Fruit fly (Drosophila melanogaster): ENCODE results near the gene Pten.

Gene Pten

dm6 chr2L:10276846-10277245 is 16.0 kb upstream of the Pten start (continued):
- TF ChIP-seq cg (GFP tag; optimal IDR thresholded peaks at IDR 0.05), result peak; percentile 92
- TF ChIP-seq CG18262 (tag; optimal IDR thresholded peaks at IDR 0.05), result peak; percentile 20
- TF ChIP-seq CG1603 (tag; optimal IDR thresholded peaks at IDR 0.05), result peak; percentile 65
- no peak for TF ChIP-seq Bteb2 (GFP tag; optimal IDR thresholded peaks at IDR 0.05)
- TF ChIP-seq CG1792 (GFP tag; optimal IDR thresholded peaks at IDR 0.05), result peak; percentile 15
- no peak for TF ChIP-seq CG12769 (tag; optimal IDR thresholded peaks at IDR 0.05)
- TF ChIP-seq Taf1 (GFP tag; IDR thresholded peaks at IDR 0.05), result no peak
- TF ChIP-seq btn (GFP tag; optimal IDR thresholded peaks at IDR 0.05), result peak; percentile 17
- TF ChIP-seq lov (optimal IDR thresholded peaks at IDR 0.05), result no peak
- TF ChIP-seq lov (GFP tag; IDR thresholded peaks at IDR 0.05), result 0 out of 3 replicates have a peak, but pooled peaks have one; percentile 21
- TF ChIP-seq MESR4 (GFP tag; optimal IDR thresholded peaks at IDR 0.05), result peak; percentile 24
- peak; percentile 86 for TF ChIP-seq Med (GFP tag)
- peak; percentile 14; the same call in 1 of the 2 replicates for TF ChIP-seq Xrp1 (GFP tag; IDR thresholded peaks at IDR 0.05)
- TF ChIP-seq fd64A (GFP tag; optimal IDR thresholded peaks at IDR 0.05), result no peak
- TF ChIP-seq CG11695 (GFP tag; IDR thresholded peaks at IDR 0.05), result no peak
- peak; percentile 11; the same call in 1 of the 2 replicates for TF ChIP-seq peb (GFP tag; IDR thresholded peaks at IDR 0.05)
- peak; percentile 41; the same call in 1 of the 2 replicates for TF ChIP-seq CG14441 (GFP tag; IDR thresholded peaks at IDR 0.05)
- TF ChIP-seq gce (GFP tag; IDR thresholded peaks at IDR 0.05), result 0 out of 3 replicates have a peak, but pooled peaks have one; percentile 19
- TF ChIP-seq NC2β (GFP tag; optimal IDR thresholded peaks at IDR 0.05), result peak; percentile 50
- TF ChIP-seq H2.0 (GFP tag; IDR thresholded peaks at IDR 0.05), result peak; percentile 23; the same call in 1 of the 2 replicates
- peak; percentile 89 for TF ChIP-seq zf30C (GFP tag; optimal IDR thresholded peaks at IDR 0.05)
- peak; percentile 40; the same call in 1 of the 2 replicates for TF ChIP-seq Ptx1 (GFP tag; IDR thresholded peaks at IDR 0.05)
- peak; percentile 31 for TF ChIP-seq CG13775 (GFP tag; optimal IDR thresholded peaks at IDR 0.05)

- no peak for TF ChIP-seq CG14667 (GFP tag; IDR thresholded peaks at IDR 0.05)
- TF ChIP-seq Asciz (GFP tag; optimal IDR thresholded peaks at IDR 0.05), result peak; percentile 75
- TF ChIP-seq hkb (optimal IDR thresholded peaks at IDR 0.05), result no peak
- peak; percentile 48 for TF ChIP-seq hkb (GFP tag; IDR thresholded peaks at IDR 0.05)
- peak; percentile 63 for TF ChIP-seq Sox100B (GFP tag; optimal IDR thresholded peaks at IDR 0.05)
- TF ChIP-seq CG10979 (tag; optimal IDR thresholded peaks at IDR 0.05), result peak; percentile 66
- TF ChIP-seq CG11456 (GFP tag; IDR thresholded peaks at IDR 0.05), result no peak
- TF ChIP-seq mirr (GFP tag; optimal IDR thresholded peaks at IDR 0.05), result no peak
- no peak for TF ChIP-seq MESR4 (GFP tag; optimal IDR thresholded peaks at IDR 0.05)
- TF ChIP-seq CG10959 (GFP tag; IDR thresholded peaks at IDR 0.05), result no peak
- peak; percentile 82 for TF ChIP-seq CG18262 (tag; optimal IDR thresholded peaks at IDR 0.05)
- TF ChIP-seq CG8359 (GFP tag; optimal IDR thresholded peaks at IDR 0.05; ENCODE audit: borderline replicate concordance), result peak; percentile 22
- no peak for TF ChIP-seq luna (GFP tag; optimal IDR thresholded peaks at IDR 0.05)
- TF ChIP-seq dmrt11E (tag; optimal IDR thresholded peaks at IDR 0.05), result peak; percentile 60
- TF ChIP-seq CG10565 (GFP tag; optimal IDR thresholded peaks at IDR 0.05), result no peak
- no peak for TF ChIP-seq CG8765 (GFP tag; IDR thresholded peaks at IDR 0.05)
- TF ChIP-seq sna (GFP tag; IDR thresholded peaks at IDR 0.05; ENCODE audit: partially characterized antibody), result no peak
- TF ChIP-seq trem (tag; optimal IDR thresholded peaks at IDR 0.05), result peak; percentile 50
- no peak for TF ChIP-seq CG12071 (GFP tag; optimal IDR thresholded peaks at IDR 0.05)
- TF ChIP-seq CG30431 (GFP tag; optimal IDR thresholded peaks at IDR 0.05), result no peak
- no peak for TF ChIP-seq jumu (GFP tag; optimal IDR thresholded peaks at IDR 0.05)
- peak; percentile 5 for TF ChIP-seq CG18764 (GFP tag; optimal IDR thresholded peaks at IDR 0.05)
- TF ChIP-seq maf-S (GFP tag; optimal IDR thresholded peaks at IDR 0.05), result no peak
- peak; percentile 29 for TF ChIP-seq CG17802 (tag; optimal IDR thresholded peaks at IDR 0.05)
- peak; percentile 45 for TF ChIP-seq CG13775 (GFP tag; optimal IDR thresholded peaks at IDR 0.05)
- no peak for TF ChIP-seq caup (GFP tag; optimal IDR thresholded peaks at IDR 0.05; ENCODE audit: severe bottlenecking)
- TF ChIP-seq fd96Cb (tag; optimal IDR thresholded peaks at IDR 0.05), result peak; percentile 45
- TF ChIP-seq CG6689 (GFP tag; IDR thresholded peaks at IDR 0.05), result peak; percentile 23
- TF ChIP-seq Neu2 (GFP tag; optimal IDR thresholded peaks at IDR 0.05; ENCODE audit: borderline replicate concordance), result no peak
- TF ChIP-seq D (optimal IDR thresholded peaks at IDR 0.05), result no peak
- peak; percentile 61 for TF ChIP-seq D (GFP tag; optimal IDR thresholded peaks at IDR 0.05)
These were observed 15.6 kb upstream of the Pten start for dm6 chr2L:10276436-10276835.
